Worm (Caenorhabditis elegans): Measurements from ENCODE around the gene aptf-3.

The aptf-3 gene

DNA sequence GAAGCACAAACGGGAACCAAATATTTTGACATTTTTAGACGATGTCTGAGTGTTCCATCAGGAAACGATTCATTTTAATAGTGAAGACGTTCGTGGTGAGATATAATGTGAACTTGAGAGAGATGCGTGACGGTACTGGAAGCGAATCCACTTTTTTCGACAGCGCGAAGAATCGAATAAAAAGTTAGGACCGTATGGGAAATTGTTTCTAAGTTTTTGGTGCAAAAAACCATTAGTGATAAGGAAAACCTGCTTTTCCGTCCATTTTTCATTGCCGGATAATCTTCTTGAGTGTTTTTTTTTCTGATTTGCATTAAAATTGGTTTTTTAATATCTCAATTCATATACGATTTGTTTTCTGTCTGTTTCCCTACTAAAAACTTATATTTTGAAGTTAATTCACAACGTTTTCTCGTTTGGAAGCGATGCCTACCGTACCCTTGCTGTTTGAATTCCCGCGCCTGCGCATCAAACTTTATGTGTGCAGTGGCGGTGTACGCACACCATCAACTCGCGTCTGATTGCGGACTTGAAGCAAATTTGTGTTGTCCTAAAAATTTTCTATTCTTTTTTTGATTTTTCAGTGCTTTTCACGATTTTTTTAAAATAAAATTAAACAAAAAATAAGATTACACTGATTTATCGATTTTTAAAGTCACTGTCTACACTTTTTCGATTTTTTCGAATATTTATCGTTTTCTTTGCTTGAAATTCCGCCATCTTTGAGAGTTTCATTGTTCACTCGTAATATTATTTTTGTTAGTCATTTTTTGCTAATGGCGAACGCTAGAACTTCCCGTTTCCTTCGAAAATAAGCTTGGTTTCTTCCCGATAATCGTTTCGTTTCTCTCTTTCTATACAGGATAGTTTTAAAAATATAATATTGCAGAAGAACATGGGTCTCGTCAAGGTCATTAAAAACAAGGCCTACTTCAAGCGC lies 24.7 kb upstream of the aptf-3 start, which contains the start of the genes col-38 and rpl-5:
col-38 (minus strand) TSS at position 51 of the 940 bp plus-strand sequence.
rpl-5 (plus strand) TSS at position 890 of the 940 bp plus-strand sequence.
- TF ChIP-seq unc-39 (tag; optimal IDR thresholded peaks at IDR 0.05) (no peak), nhr-2 (tag; optimal IDR thresholded peaks at IDR 0.05) (peak; percentile 54), ztf-11 (tag; optimal IDR thresholded peaks at IDR 0.05) (no peak), ces-1 (GFP tag; optimal IDR thresholded peaks at IDR 0.05) (peak; percentile 79), hlh-1 (tag; optimal IDR thresholded peaks at IDR 0.05) (peak; percentile 40), drap-1 (GFP tag; optimal IDR thresholded peaks at IDR 0.05) (no peak), mab-5 (tag; optimal IDR thresholded peaks at IDR 0.05) (no peak), lin-13 (tag; optimal IDR thresholded peaks at IDR 0.05) (peak; percentile 87), tbx-8 (GFP tag; optimal IDR thresholded peaks at IDR 0.05) (no peak), ceh-83 (GFP tag; optimal IDR thresholded peaks at IDR 0.05) (no peak), ham-2 (GFP tag; optimal IDR thresholded peaks at IDR 0.05) (no peak), zip-8 (tag; optimal IDR thresholded peaks at IDR 0.05) (no peak), elt-1 (tag; optimal IDR thresholded peaks at IDR 0.05; ENCODE audit: borderline replicate concordance, insufficient read depth) (no peak), mls-2 (tag; optimal IDR thresholded peaks at IDR 0.05) (peak; percentile 54), unc-120 (tag; optimal IDR thresholded peaks at IDR 0.05; ENCODE audit: poor library complexity, severe bottlenecking) (peak; percentile 13), snpc-4 (tag; optimal IDR thresholded peaks at IDR 0.05) (no peak), ceh-43 (GFP tag; optimal IDR thresholded peaks at IDR 0.05) (no peak), sem-2 (GFP tag; optimal IDR thresholded peaks at IDR 0.05) (no peak), mep-1 (tag; optimal IDR thresholded peaks at IDR 0.05) (peak; percentile 93), lsy-2 (tag; optimal IDR thresholded peaks at IDR 0.05) (peak; percentile 96), lin-32 (GFP tag; optimal IDR thresholded peaks at IDR 0.05) (no peak), nhr-12 (tag; optimal IDR thresholded peaks at IDR 0.05) (no peak), flh-1 (GFP tag; optimal IDR thresholded peaks at IDR 0.05) (no peak), blmp-1 (tag; optimal IDR thresholded peaks at IDR 0.05) (no peak), bed-3 (GFP tag; optimal IDR thresholded peaks at IDR 0.05) (no peak), nhr-76 (tag; optimal IDR thresholded peaks at IDR 0.05) (no peak), unc-62 (GFP tag; optimal IDR thresholded peaks at IDR 0.05) (peak; percentile 32), nhr-28 (tag; optimal IDR thresholded peaks at IDR 0.05) (no peak), cnd-1 (tag; optimal IDR thresholded peaks at IDR 0.05) (peak; percentile 39), pha-4 (tag; optimal IDR thresholded peaks at IDR 0.05) (peak; percentile 90), ceh-39 (tag; optimal IDR thresholded peaks at IDR 0.05) (peak; percentile 82), sptf-1 (tag; optimal IDR thresholded peaks at IDR 0.05) (peak; percentile 81), nhr-237 (tag; optimal IDR thresholded peaks at IDR 0.05) (peak; percentile 91), M03D4.4 (tag; optimal IDR thresholded peaks at IDR 0.05) (no peak), elt-3 (tag; optimal IDR thresholded peaks at IDR 0.05) (no peak)

DNA sequence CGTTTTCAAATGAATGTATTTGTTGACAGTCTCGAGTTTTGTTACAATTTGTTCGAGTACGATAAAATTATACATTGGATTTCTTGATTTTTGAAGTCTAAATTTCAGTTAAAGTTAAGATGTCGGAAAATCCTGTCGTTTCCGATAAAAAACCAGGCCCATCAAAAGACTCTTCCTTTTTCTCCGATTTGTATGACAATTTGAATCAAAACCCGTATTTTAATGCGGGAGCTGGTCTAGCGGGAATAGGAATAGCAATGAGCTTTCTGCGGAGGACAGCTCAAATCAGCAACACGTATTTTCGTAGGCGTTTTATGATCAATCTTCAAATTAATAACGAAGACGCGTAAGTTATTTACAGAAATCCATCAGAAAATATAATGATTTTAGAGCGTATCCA lies 23.0 kb upstream of the aptf-3 start, which contains the start of gene bcs-1:
bcs-1 (plus strand) TSS at position 109 of the 400 bp plus-strand sequence.
- no peak for TF ChIP-seq unc-120 (tag; optimal IDR thresholded peaks at IDR 0.05; ENCODE audit: poor library complexity, severe bottlenecking)
- TF ChIP-seq ces-1 (GFP tag; optimal IDR thresholded peaks at IDR 0.05) = no peak
- no peak for TF ChIP-seq pha-4 (tag; optimal IDR thresholded peaks at IDR 0.05)
- TF ChIP-seq nhr-76 (tag; optimal IDR thresholded peaks at IDR 0.05) = no peak
- TF ChIP-seq drap-1 (GFP tag; optimal IDR thresholded peaks at IDR 0.05) = no peak
- TF ChIP-seq mls-2 (tag; optimal IDR thresholded peaks at IDR 0.05) = no peak
- TF ChIP-seq sem-2 (GFP tag; optimal IDR thresholded peaks at IDR 0.05) = no peak
- TF ChIP-seq ceh-83 (GFP tag; optimal IDR thresholded peaks at IDR 0.05) = no peak
- TF ChIP-seq nhr-2 (tag; optimal IDR thresholded peaks at IDR 0.05) = no peak
- no peak for TF ChIP-seq lin-13 (tag; optimal IDR thresholded peaks at IDR 0.05)

DNA sequence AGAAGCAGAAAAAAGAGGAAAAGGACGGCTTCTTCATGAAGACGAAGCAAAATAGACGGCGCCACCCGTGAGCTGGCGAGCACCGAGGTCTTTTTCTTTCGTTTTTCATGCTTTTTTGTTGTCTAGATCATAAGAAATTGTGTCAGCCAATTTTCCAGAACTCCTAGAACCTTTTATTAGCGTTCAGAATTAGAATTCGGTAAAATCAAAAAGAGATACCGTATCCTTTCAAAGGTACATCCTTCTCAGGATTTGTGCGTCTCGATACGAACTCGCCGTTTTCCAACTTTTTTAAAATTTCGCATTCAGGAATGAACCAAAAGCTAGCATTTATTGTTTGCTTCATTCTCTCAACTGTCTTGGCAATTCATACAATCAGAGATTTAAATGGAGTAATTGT lies 20.9 kb upstream of the aptf-3 start, which contains the start of gene F54C9.7:
F54C9.7 (plus strand) TSS at position 301 of the 400 bp plus-strand sequence.
- TF ChIP-seq mab-5 (tag; optimal IDR thresholded peaks at IDR 0.05) (no peak), nhr-2 (tag; optimal IDR thresholded peaks at IDR 0.05) (no peak), nhr-237 (tag; optimal IDR thresholded peaks at IDR 0.05) (no peak), flh-1 (GFP tag; optimal IDR thresholded peaks at IDR 0.05) (no peak), sem-2 (GFP tag; optimal IDR thresholded peaks at IDR 0.05) (no peak), cnd-1 (tag; optimal IDR thresholded peaks at IDR 0.05) (no peak), M03D4.4 (tag; optimal IDR thresholded peaks at IDR 0.05) (no peak), mep-1 (tag; optimal IDR thresholded peaks at IDR 0.05) (no peak), bed-3 (GFP tag; optimal IDR thresholded peaks at IDR 0.05) (no peak), ceh-43 (GFP tag; optimal IDR thresholded peaks at IDR 0.05) (no peak), tbx-8 (GFP tag; optimal IDR thresholded peaks at IDR 0.05) (no peak), ham-2 (GFP tag; optimal IDR thresholded peaks at IDR 0.05) (no peak)
